Worm (Caenorhabditis elegans): ENCODE measurements around the gene Y48A6B.9.

- TF ChIP-seq flt-1 (GFP tag; IDR thresholded peaks at IDR 0.05) (no peak), ztf-29 (GFP tag; IDR thresholded peaks at IDR 0.05) (no peak), klf-2 (GFP tag; conservative IDR thresholded peaks at IDR 0.05) (no peak), med-1 (GFP tag; optimal IDR thresholded peaks at IDR 0.05; ENCODE audit: insufficient read depth) (no peak), cog-1 (tag; optimal IDR thresholded peaks at IDR 0.05) (no peak), T22C8.4 (GFP tag; IDR thresholded peaks at IDR 0.05) (no peak), ref-1 (GFP tag; conservative IDR thresholded peaks at IDR 0.05) (no peak), tab-1 (GFP tag; IDR thresholded peaks at IDR 0.05) (no peak), ztf-23 (GFP tag; IDR thresholded peaks at IDR 0.05) (no peak)
Measured at ce11 chrIII:11046549-11046948, 13.6 kb downstream of the Y48A6B.9 start.
